Worm (Caenorhabditis elegans) whole organism, late embryonic: ENCODE data around the gene W01B6.6.
A peak's percentile ranks its signal among the peaks of the same experiment; 100 is the strongest.

Experiments
- C08G9.2 ChIP-seq: sonication (generic microtip); optimal IDR thresholded peaks from 2 replicates; lab custom pipeline; 2016; ENCODE audit warnings: mild to moderate bottlenecking, missing genetic modification characterization, moderate library complexity, missing compliant biosample characterization
- K02D7.2 ChIP-seq: sonication (generic microtip); optimal IDR thresholded peaks from 2 replicates; lab custom pipeline; 2017; ENCODE audit warnings: mild to moderate bottlenecking, missing genetic modification characterization, missing compliant biosample characterization
- K09A11.1 ChIP-seq: sonication (generic microtip); optimal IDR thresholded peaks from 2 replicates; lab custom pipeline; 2017; ENCODE audit warnings: antibody characterized with exemption, mild to moderate bottlenecking, missing genetic modification characterization, missing compliant biosample characterization; ENCODE audit not compliant: insufficient read depth
- ahr-1 ChIP-seq: sonication (generic microtip); optimal IDR thresholded peaks from 2 replicates; lab custom pipeline; 2016; ENCODE audit warnings: missing genetic modification characterization, missing compliant biosample characterization
- ama-1 ChIP-seq: fragments of 150-350 bp; optimal IDR thresholded peaks from 2 replicates; lab custom pipeline; 2014
- ceh-14 ChIP-seq: sonication (generic microtip); optimal IDR thresholded peaks from 2 replicates; lab custom pipeline; 2016; ENCODE audit warnings: missing genotype, missing genetic modification characterization, missing compliant biosample characterization
- ceh-18 ChIP-seq: sonication (generic microtip); optimal IDR thresholded peaks from 2 replicates; lab custom pipeline; 2016; ENCODE audit warnings: missing genetic modification characterization, missing compliant biosample characterization
- ceh-19 ChIP-seq: fragments of 200-800 bp; sonication (Bioruptor generic); optimal IDR thresholded peaks from 2 replicates; lab custom pipeline; 2018; ENCODE audit warnings: mild to moderate bottlenecking, missing genetic modification characterization, missing compliant biosample characterization
- ceh-2 ChIP-seq: sonication (generic microtip); optimal IDR thresholded peaks from 2 replicates; lab custom pipeline; 2016; ENCODE audit warnings: missing genotype, missing genetic modification characterization, missing compliant biosample characterization
- ceh-48 ChIP-seq: sonication (generic microtip); optimal IDR thresholded peaks from 2 replicates; lab custom pipeline; 2016; ENCODE audit warnings: missing genetic modification characterization, inconsistent platforms, missing compliant biosample characterization
- ceh-6 ChIP-seq: fragments of 200-800 bp; sonication (Bioruptor generic); optimal IDR thresholded peaks from 2 replicates; lab custom pipeline; 2018; ENCODE audit warnings: mild to moderate bottlenecking, missing genetic modification characterization, missing compliant biosample characterization
- che-1 ChIP-seq: sonication (generic microtip); optimal IDR thresholded peaks from 2 replicates; lab custom pipeline; 2016; ENCODE audit warnings: mild to moderate bottlenecking, missing genetic modification characterization, missing compliant biosample characterization
- elt-2 ChIP-seq: sonication (generic microtip); optimal IDR thresholded peaks from 2 replicates; lab custom pipeline; 2016; ENCODE audit warnings: missing genetic modification reagents, missing genetic modification characterization, missing compliant biosample characterization
- elt-4 ChIP-seq: sonication (generic microtip); optimal IDR thresholded peaks from 2 replicates; lab custom pipeline; 2016; ENCODE audit warnings: missing genetic modification characterization, missing compliant biosample characterization
- ets-4 ChIP-seq: sonication (generic microtip); optimal IDR thresholded peaks from 2 replicates; lab custom pipeline; 2016; ENCODE audit warnings: missing genetic modification characterization, missing compliant biosample characterization
- eyg-1 ChIP-seq: sonication (generic microtip); optimal IDR thresholded peaks from 2 replicates; lab custom pipeline; 2016; ENCODE audit warnings: missing genotype, missing genetic modification characterization, missing compliant biosample characterization
- fax-1 ChIP-seq: sonication (generic microtip); optimal IDR thresholded peaks from 2 replicates; lab custom pipeline; 2016; ENCODE audit warnings: missing genotype, missing genetic modification characterization, missing compliant biosample characterization
- gmeb-2 ChIP-seq: sonication (generic microtip); optimal IDR thresholded peaks from 2 replicates; lab custom pipeline; 2016; ENCODE audit warnings: missing genetic modification characterization, inconsistent platforms, missing compliant biosample characterization
- hlh-13 ChIP-seq: fragments of 200-800 bp; sonication (Bioruptor generic); optimal IDR thresholded peaks from 2 replicates; lab custom pipeline; 2018; ENCODE audit warnings: mild to moderate bottlenecking, missing genetic modification characterization, missing compliant biosample characterization
- hlh-15 ChIP-seq: sonication (generic microtip); optimal IDR thresholded peaks from 2 replicates; lab custom pipeline; 2016; ENCODE audit warnings: missing genetic modification characterization, missing compliant biosample characterization
- hlh-6 ChIP-seq: sonication (generic microtip); optimal IDR thresholded peaks from 2 replicates; lab custom pipeline; 2016; ENCODE audit warnings: missing genotype, missing genetic modification characterization, missing compliant biosample characterization
- hlh-8 ChIP-seq: sonication (generic microtip); optimal IDR thresholded peaks from 2 replicates; lab custom pipeline; 2016; ENCODE audit warnings: missing genotype, missing genetic modification characterization, missing compliant biosample characterization
- nhr-11 ChIP-seq: fragments of 150-350 bp; optimal IDR thresholded peaks from 2 replicates; lab custom pipeline; 2014; ENCODE audit warnings: missing biosample characterization, missing genetic modification characterization
- pag-3 ChIP-seq: sonication (generic microtip); optimal IDR thresholded peaks from 2 replicates; lab custom pipeline; 2016; ENCODE audit warnings: missing compliant biosample characterization, missing genetic modification characterization, borderline replicate concordance
- pax-1 ChIP-seq: fragments of 150-350 bp; optimal IDR thresholded peaks from 2 replicates; lab custom pipeline; 2014; ENCODE audit warnings: missing biosample characterization, missing genetic modification characterization
- pha-2 ChIP-seq: sonication (generic microtip); optimal IDR thresholded peaks from 2 replicates; lab custom pipeline; 2017; ENCODE audit warnings: mild to moderate bottlenecking, missing genetic modification characterization, missing compliant biosample characterization
- pha-4 ChIP-seq: fragments of 150-350 bp; optimal IDR thresholded peaks from 2 replicates; lab custom pipeline; 2018; ENCODE audit warnings: missing biosample characterization, missing genetic modification reagents, missing genetic modification characterization
- pqm-1 ChIP-seq: sonication (generic microtip); optimal IDR thresholded peaks from 2 replicates; lab custom pipeline; 2016; ENCODE audit warnings: missing genetic modification characterization, missing compliant biosample characterization
- pros-1 ChIP-seq: fragments of 150-350 bp; optimal IDR thresholded peaks from 2 replicates; lab custom pipeline; 2014; ENCODE audit warnings: missing biosample characterization, missing genetic modification reagents, missing genetic modification characterization
- ref-2 ChIP-seq: sonication (generic microtip); optimal IDR thresholded peaks from 2 replicates; lab custom pipeline; 2016; ENCODE audit warnings: missing genetic modification characterization, missing compliant biosample characterization
- tbx-7 ChIP-seq: sonication (generic microtip); optimal IDR thresholded peaks from 2 replicates; lab custom pipeline; 2016; ENCODE audit warnings: missing genotype, missing genetic modification characterization, missing compliant biosample characterization
- unc-42 ChIP-seq: sonication (generic microtip); optimal IDR thresholded peaks from 2 replicates; lab custom pipeline; 2016; ENCODE audit warnings: missing genotype, missing genetic modification characterization, missing compliant biosample characterization
- unc-55 ChIP-seq: sonication (generic microtip); optimal IDR thresholded peaks from 2 replicates; lab custom pipeline; 2017; ENCODE audit warnings: missing biosample characterization, missing genetic modification reagents, missing genetic modification characterization
- unc-86 ChIP-seq: sonication (generic microtip); optimal IDR thresholded peaks from 2 replicates; lab custom pipeline; 2016; ENCODE audit warnings: missing genetic modification characterization, missing compliant biosample characterization

W01B6.6 gene

DNA sequence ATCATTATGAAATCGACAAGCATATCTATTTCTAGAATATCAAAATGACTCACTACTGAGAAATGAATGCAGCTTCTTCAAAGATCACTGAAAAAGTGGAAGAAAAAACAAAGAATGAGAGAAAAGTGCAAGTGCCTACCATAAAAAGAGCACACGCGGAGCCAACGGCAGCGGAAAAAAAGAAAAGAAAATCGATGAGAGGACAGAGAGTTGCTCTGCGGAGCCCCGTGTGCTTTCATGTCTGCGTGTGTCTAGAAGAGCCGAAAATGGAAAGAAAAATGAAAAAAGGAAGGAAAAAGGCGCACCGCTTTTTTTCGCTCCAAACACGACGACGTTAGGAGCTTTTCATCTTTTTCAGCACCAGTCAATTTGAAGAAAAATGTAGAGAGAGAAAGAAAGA, 18.2 kb upstream of the W01B6.6 start, which contains the start of gene ipla-7:
TSS of gene ipla-7 (minus strand) at position 122 of the 400 bp plus-strand sequence.
- peak; percentile 37 for TF ChIP-seq unc-42 (tag; lab: Kevin White, UChicago)
- peak; percentile 9 for TF ChIP-seq fax-1 (tag; lab: Kevin White, UChicago)
- TF ChIP-seq eyg-1 (tag; lab: Kevin White, UChicago) = no peak
- peak; percentile 54 for TF ChIP-seq ceh-48
- TF ChIP-seq pha-4 = no peak

DNA sequence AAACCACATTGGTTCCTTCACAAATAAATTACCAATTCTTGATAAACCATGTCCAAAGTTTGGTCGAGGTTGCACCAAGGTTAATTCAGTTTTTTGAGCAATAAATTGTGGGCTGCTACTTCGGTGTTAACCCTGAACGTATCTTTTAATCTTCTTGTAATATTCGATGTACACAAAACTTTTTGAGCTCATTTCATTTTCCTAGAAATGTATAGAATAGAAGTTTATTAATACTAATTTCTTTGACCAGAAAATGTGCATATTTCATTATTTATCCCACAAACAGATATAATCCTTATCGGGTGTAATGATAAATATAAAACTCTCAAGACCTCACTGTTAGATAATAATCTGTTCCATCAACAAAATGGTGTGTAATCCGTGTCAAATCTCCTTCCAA, 17.0 kb upstream of the W01B6.6 start:
- TF ChIP-seq che-1 (tag; lab: Kevin White, UChicago) (no peak), ceh-6 (GFP tag; lab: Kevin White, UChicago) (no peak), hlh-15 (no peak), tbx-7 (tag; lab: Kevin White, UChicago) (no peak), eyg-1 (tag; lab: Kevin White, UChicago) (no peak), pag-3 (tag; lab: Kevin White, UChicago) (no peak), pha-2 (tag; lab: Kevin White, UChicago) (no peak), elt-2 (no peak), ceh-2 (tag; lab: Kevin White, UChicago) (no peak)
- TF ChIP-seq, all 69 proteins: peak for 0

- no peak for TF ChIP-seq K09A11.1
- peak; percentile 99 for TF ChIP-seq unc-55 (GFP tag; lab: Kevin White, UChicago)
- no peak for TF ChIP-seq unc-86 (tag; lab: Kevin White, UChicago)
Observed at ce11 chrIV:10065159-10065558, 15.8 kb upstream of the W01B6.6 start.

ce11 chrIV:10066456-10066855, 14.5 kb upstream of the W01B6.6 start:
- TF ChIP-seq hlh-8 = no peak
- no peak for TF ChIP-seq ama-1 (lab: Kevin White, UChicago)
- TF ChIP-seq pax-1 = peak; percentile 38
- no peak for TF ChIP-seq hlh-13 (GFP tag; lab: Kevin White, UChicago)
- no peak for TF ChIP-seq K02D7.2 (tag; lab: Kevin White, UChicago)
- no peak for TF ChIP-seq nhr-11 (tag; lab: Kevin White, UChicago)
- TF ChIP-seq ets-4 (tag; lab: Kevin White, UChicago) = no peak
- TF ChIP-seq unc-42 (tag; lab: Kevin White, UChicago) = no peak
- no peak for TF ChIP-seq ahr-1 (tag; lab: Kevin White, UChicago)
- TF ChIP-seq gmeb-2 (tag; lab: Kevin White, UChicago) = no peak
- TF ChIP-seq ceh-2 (tag; lab: Kevin White, UChicago) = no peak
- TF ChIP-seq C08G9.2 (tag; lab: Kevin White, UChicago) = no peak
- no peak for TF ChIP-seq ceh-14
- TF ChIP-seq fax-1 (tag; lab: Kevin White, UChicago) = no peak
- peak; percentile 54 for TF ChIP-seq elt-2
- TF ChIP-seq pros-1 (tag; lab: Kevin White, UChicago) = no peak
- TF ChIP-seq ref-2 (tag; lab: Kevin White, UChicago) = no peak
- TF ChIP-seq, all 69 proteins: peak for 2

DNA sequence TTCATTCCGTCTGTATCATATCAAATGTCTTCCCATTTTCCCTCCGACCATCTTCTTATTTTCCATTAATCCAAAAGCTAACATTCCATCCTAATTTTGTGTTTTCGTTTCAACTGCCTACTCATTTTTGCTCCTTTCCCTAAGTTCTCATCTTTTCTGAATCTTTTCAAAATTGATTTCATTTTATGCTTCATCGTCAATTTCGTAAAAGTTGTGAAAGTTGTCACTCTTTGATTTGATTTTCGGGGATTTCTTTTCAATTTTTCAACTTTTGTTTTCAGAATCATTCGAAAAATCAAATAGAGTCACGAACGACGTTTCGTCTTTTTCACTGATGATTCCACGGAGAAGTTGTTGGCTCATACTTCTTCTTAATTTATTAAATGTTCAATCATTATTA, 13.4 kb upstream of the W01B6.6 start, which contains the start of gene cwn-2:
TSS of gene cwn-2 (plus strand) at position 276 of the 400 bp plus-strand sequence.
- TF ChIP-seq hlh-13 (GFP tag; lab: Kevin White, UChicago) (no peak), pqm-1 (tag; lab: Kevin White, UChicago) (no peak), pha-2 (tag; lab: Kevin White, UChicago) (no peak), unc-42 (tag; lab: Kevin White, UChicago) (peak; percentile 11), ceh-18 (tag; lab: Kevin White, UChicago) (no peak), ceh-19 (GFP tag; lab: Kevin White, UChicago) (no peak), elt-4 (tag; lab: Kevin White, UChicago) (no peak), hlh-6 (no peak)
